Worm (Caenorhabditis elegans) whole organism, L4 larva: ENCODE results near the gene ppgn-1.

Source experiments
- D1046.2 ChIP-seq: fragments of 200-800 bp; sonication (Bioruptor generic); IDR thresholded peaks from 2 replicates; pipeline ENCODE4 v1.3.6; 2022; ENCODE audit warnings: missing genetic modification characterization, missing compliant biosample characterization
- F37D6.2 ChIP-seq: sonication (generic microtip); optimal IDR thresholded peaks from 2 replicates; lab custom pipeline; 2016; ENCODE audit warnings: mild to moderate bottlenecking, missing genetic modification characterization, missing compliant biosample characterization
- T26A8.4 ChIP-seq: fragments of 200-800 bp; sonication (Bioruptor generic); IDR thresholded peaks from 2 replicates; pipeline ENCODE4 v1.3.6; 2022; ENCODE audit warnings: missing genetic modification characterization, missing compliant biosample characterization
- Y105C5A.15 ChIP-seq: fragments of 200-800 bp; sonication (Bioruptor generic); IDR thresholded peaks from 2 replicates; pipeline ENCODE4 v1.3.6; 2022; ENCODE audit warnings: missing genetic modification characterization, missing compliant biosample characterization
- Y48G9A.11 ChIP-seq: fragments of 200-800 bp; sonication (Bioruptor generic); IDR thresholded peaks from 2 replicates; pipeline ENCODE4 v1.3.6; 2022; ENCODE audit warnings: missing genetic modification reagents, missing genetic modification characterization, missing compliant biosample characterization
- Y75B8A.6 ChIP-seq: fragments of 200-800 bp; sonication (Bioruptor generic); IDR thresholded peaks from 2 replicates; pipeline ENCODE4 v1.3.6; 2022; ENCODE audit warnings: missing genetic modification reagents, missing genetic modification characterization, missing compliant biosample characterization
- aha-1 ChIP-seq: fragments of 150-350 bp; peaks from one replicate; lab custom pipeline; 2014; ENCODE audit warnings: missing biosample characterization, missing genetic modification characterization
- ceh-20 ChIP-seq: fragments of 200-800 bp; sonication (Bioruptor generic); IDR thresholded peaks from 2 replicates; pipeline ENCODE4 v1.3.6; 2022; ENCODE audit warnings: missing genetic modification reagents, missing genetic modification characterization, missing compliant biosample characterization
- ceh-44 ChIP-seq: fragments of 200-800 bp; sonication (Bioruptor generic); IDR thresholded peaks from 2 replicates; pipeline ENCODE4 v1.3.6; 2022; ENCODE audit warnings: missing genetic modification reagents, missing genetic modification characterization, missing compliant biosample characterization
- ces-1 ChIP-seq: fragments of 150-350 bp; sonication (generic microtip); optimal IDR thresholded peaks from 4 replicates; lab custom pipeline; 2014; ENCODE audit warnings: missing biosample characterization, missing genetic modification reagents, missing genetic modification characterization
- daf-8 ChIP-seq: fragments of 200-800 bp; sonication (Bioruptor generic); IDR thresholded peaks from 2 replicates; pipeline ENCODE4 v1.3.6; 2022; ENCODE audit warnings: missing genetic modification characterization, missing compliant biosample characterization
- dmd-6 ChIP-seq: fragments of 200-800 bp; sonication (Bioruptor generic); IDR thresholded peaks from 2 replicates; pipeline ENCODE4 v1.3.6; 2022; ENCODE audit warnings: missing genetic modification reagents, missing genetic modification characterization, missing compliant biosample characterization
- dmd-8 ChIP-seq: fragments of 200-800 bp; sonication (Bioruptor generic); IDR thresholded peaks from 2 replicates; pipeline ENCODE4 v1.3.6; 2022; ENCODE audit warnings: missing genetic modification characterization, missing compliant biosample characterization
- egl-43 ChIP-seq: fragments of 200-800 bp; sonication (Bioruptor generic); IDR thresholded peaks from 2 replicates; pipeline ENCODE4 v1.3.6; 2022; ENCODE audit warnings: missing genetic modification reagents, missing genetic modification characterization, missing compliant biosample characterization
- gei-8 ChIP-seq: fragments of 200-800 bp; sonication (Bioruptor generic); optimal IDR thresholded peaks from 2 replicates; lab custom pipeline; 2018; ENCODE audit warnings: mild to moderate bottlenecking, missing genetic modification characterization, missing compliant biosample characterization
- hlh-11 ChIP-seq: fragments of 200-800 bp; sonication (Bioruptor generic); optimal IDR thresholded peaks from 2 replicates; lab custom pipeline; 2018; ENCODE audit warnings: mild to moderate bottlenecking, missing genetic modification characterization, missing compliant biosample characterization
- hlh-30 ChIP-seq: sonication (generic microtip); optimal IDR thresholded peaks from 2 replicates; lab custom pipeline; 2017; ENCODE audit warnings: antibody characterized with exemption, mild to moderate bottlenecking, missing genetic modification characterization, missing compliant biosample characterization; ENCODE audit not compliant: insufficient read depth
- hmg-1.1 ChIP-seq: fragments of 200-800 bp; sonication (Bioruptor generic); IDR thresholded peaks from 2 replicates; pipeline ENCODE4 v1.3.6; 2022; ENCODE audit warnings: missing genetic modification reagents, missing genetic modification characterization, missing compliant biosample characterization
- jun-1 ChIP-seq: fragments of 150-350 bp; optimal IDR thresholded peaks from 2 replicates; lab custom pipeline; 2014; ENCODE audit warnings: missing biosample characterization, missing genetic modification reagents, missing genetic modification characterization
- lin-1 ChIP-seq: fragments of 200-800 bp; sonication (Bioruptor generic); IDR thresholded peaks from 2 replicates; pipeline ENCODE4 v1.3.6; 2022; ENCODE audit warnings: missing genetic modification reagents, missing genetic modification characterization, missing compliant biosample characterization
- lin-29 ChIP-seq: fragments of 200-800 bp; sonication (Bioruptor generic); IDR thresholded peaks from 2 replicates; pipeline ENCODE4 v1.3.6; 2022; ENCODE audit warnings: missing genetic modification reagents, missing genetic modification characterization, missing compliant biosample characterization
- lin-38 ChIP-seq: fragments of 200-800 bp; sonication (Bioruptor generic); IDR thresholded peaks from 2 replicates; pipeline ENCODE4 v1.3.6; 2022; ENCODE audit warnings: missing genetic modification reagents, missing genetic modification characterization, missing compliant biosample characterization
- lir-3 ChIP-seq: sonication (generic microtip); optimal IDR thresholded peaks from 2 replicates; lab custom pipeline; 2016; ENCODE audit warnings: mild to moderate bottlenecking, missing genetic modification characterization, missing compliant biosample characterization
- mep-1 ChIP-seq: fragments of 150-350 bp; sonication (generic microtip); optimal IDR thresholded peaks from 3 replicates; lab custom pipeline; 2014; ENCODE audit warnings: missing biosample characterization, missing genetic modification characterization
- mxl-2 ChIP-seq: fragments of 200-800 bp; sonication (Bioruptor generic); conservative IDR thresholded peaks from 2 replicates; pipeline ENCODE4 v1.3.6; 2022; ENCODE audit warnings: missing genetic modification reagents, missing genetic modification characterization, missing compliant biosample characterization
- mxl-3 ChIP-seq: fragments of 200-800 bp; sonication (Bioruptor generic); optimal IDR thresholded peaks from 2 replicates; lab custom pipeline; 2018; ENCODE audit warnings: mild to moderate bottlenecking, missing genetic modification characterization, missing compliant biosample characterization
- nhr-237 ChIP-seq: sonication (generic microtip); optimal IDR thresholded peaks from 2 replicates; lab custom pipeline; 2017; ENCODE audit warnings: missing biosample characterization, missing genetic modification characterization
- nhr-76 ChIP-seq: fragments of 150-350 bp; optimal IDR thresholded peaks from 2 replicates; lab custom pipeline; 2014; ENCODE audit warnings: missing biosample characterization, missing genetic modification characterization
- nhr-77 ChIP-seq: fragments of 150-350 bp; optimal IDR thresholded peaks from 2 replicates; lab custom pipeline; 2014; ENCODE audit warnings: missing biosample characterization, missing genetic modification characterization
- php-3 ChIP-seq: fragments of 200-800 bp; sonication (Bioruptor generic); IDR thresholded peaks from 2 replicates; pipeline ENCODE4 v1.3.6; 2022; ENCODE audit warnings: missing genetic modification reagents, missing genetic modification characterization, missing compliant biosample characterization
- sdz-12 ChIP-seq: fragments of 200-800 bp; sonication (Bioruptor generic); optimal IDR thresholded peaks from 2 replicates; lab custom pipeline; 2018; ENCODE audit warnings: mild to moderate bottlenecking, missing genetic modification characterization, missing compliant biosample characterization
- set-16 ChIP-seq: fragments of 200-800 bp; sonication (Bioruptor generic); IDR thresholded peaks from 2 replicates; pipeline ENCODE4 v1.3.6; 2022; ENCODE audit warnings: missing genetic modification reagents, missing genetic modification characterization, missing compliant biosample characterization
- snpc-4 ChIP-seq: fragments of 150-350 bp; optimal IDR thresholded peaks from 2 replicates; lab custom pipeline; 2014; ENCODE audit warnings: missing biosample characterization, missing genetic modification characterization
- spr-1 ChIP-seq: sonication (generic microtip); optimal IDR thresholded peaks from 2 replicates; lab custom pipeline; 2016; ENCODE audit warnings: mild to moderate bottlenecking, missing genetic modification characterization, missing compliant biosample characterization
- spr-3 ChIP-seq: fragments of 200-800 bp; sonication (Bioruptor generic); optimal IDR thresholded peaks from 2 replicates; lab custom pipeline; 2018; ENCODE audit warnings: mild to moderate bottlenecking, missing genetic modification characterization, missing compliant biosample characterization
- tra-1 ChIP-seq: fragments of 200-800 bp; sonication (Bioruptor generic); IDR thresholded peaks from 2 replicates; pipeline ENCODE4 v1.3.6; 2022; ENCODE audit warnings: missing genetic modification reagents, missing genetic modification characterization, missing compliant biosample characterization
- unc-62 ChIP-seq, 3 experiments: fragments of 150-350 bp in 1 of 3; sonication (generic microtip); optimal IDR thresholded peaks in 2 of 3; peaks in 1 of 3; 1 replicate in 1 of 3; 2 replicates in 2 of 3; lab custom pipeline; 2014 to 2017; ENCODE audit warnings: missing biosample characterization in 3 of 3, missing genetic modification characterization in 3 of 3, missing genetic modification reagents in 3 of 3, missing genotype in 1 of 3
- vab-7 ChIP-seq: fragments of 200-800 bp; sonication (Bioruptor generic); IDR thresholded peaks from 2 replicates; pipeline ENCODE4 v1.3.6; 2022; ENCODE audit warnings: missing genetic modification reagents, missing genetic modification characterization, missing compliant biosample characterization
- zfp-3 ChIP-seq: fragments of 200-800 bp; sonication (Bioruptor generic); conservative IDR thresholded peaks from 2 replicates; pipeline ENCODE4 v1.3.6; 2022; ENCODE audit warnings: missing genetic modification reagents, missing genetic modification characterization, missing compliant biosample characterization
- zip-11 ChIP-seq: fragments of 200-800 bp; sonication (Bioruptor generic); IDR thresholded peaks from 2 replicates; pipeline ENCODE4 v1.3.6; 2022; ENCODE audit warnings: missing genetic modification characterization, missing compliant biosample characterization
- zip-2 ChIP-seq: fragments of 150-350 bp; optimal IDR thresholded peaks from 2 replicates; lab custom pipeline; 2014; ENCODE audit warnings: missing biosample characterization, missing genetic modification characterization

Gene ppgn-1

DNA sequence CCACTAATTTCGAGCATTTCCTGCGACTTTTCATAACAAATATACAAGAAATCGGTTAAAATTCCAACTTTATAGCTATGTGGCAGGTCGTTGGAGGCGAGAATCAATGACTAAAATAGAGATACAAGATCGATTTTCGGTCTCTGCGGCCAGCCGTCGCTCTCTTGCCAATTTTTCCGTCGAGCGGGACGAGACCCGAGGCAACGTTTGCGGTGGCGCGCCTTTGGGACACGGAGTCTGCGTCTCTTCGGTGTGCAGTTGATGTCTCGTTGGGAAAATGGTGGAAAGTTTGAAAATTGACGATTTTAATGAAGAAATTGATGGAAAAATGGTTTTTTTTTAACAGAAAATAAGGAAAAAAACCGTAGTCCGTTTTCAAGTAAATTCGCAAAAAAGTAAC lies 31.9 kb downstream of the ppgn-1 start (continued):
- TF ChIP-seq lir-3 (tag; lab: Kevin White, UChicago) (no peak), hmg-1.1 (GFP tag; lab: Robert Waterston, UW) (peak; percentile 84), lin-29 (no peak), T26A8.4 (GFP tag; lab: Robert Waterston, UW) (no peak; the same call in 1 of the 2 replicates), daf-8 (GFP tag; lab: Robert Waterston, UW) (no peak)
- TF ChIP-seq, all 104 proteins: peak for 29

DNA sequence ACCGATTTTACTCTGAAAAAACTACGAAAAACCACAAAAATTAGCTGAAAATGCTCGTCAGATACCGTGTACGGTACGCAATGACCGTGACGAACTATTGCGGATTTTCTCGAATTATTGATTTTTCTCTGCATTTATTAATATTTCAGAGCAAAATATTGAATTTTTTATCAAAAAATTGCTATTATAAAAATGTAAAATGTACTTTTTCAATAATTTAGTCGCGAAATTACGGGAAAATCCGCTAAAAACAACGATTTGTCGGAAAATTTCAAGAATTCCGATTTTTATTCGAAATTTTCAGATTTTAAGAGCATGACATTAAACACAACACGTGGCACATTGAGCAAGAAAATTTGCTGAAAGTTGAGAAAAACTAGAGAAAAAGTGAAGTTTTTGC lies 32.4 kb downstream of the ppgn-1 start, which contains the start of gene Y38F2AL.12:
TSS of gene Y38F2AL.12 (plus strand) at position 301 of the 400 bp plus-strand sequence.
- TF ChIP-seq unc-62 (GFP tag; optimal IDR thresholded peaks at IDR 0.05 in 1 of 2; lab: Kevin White, UChicago) (peak in 1 of 2 experiments; percentile 62), unc-62 (tag; optimal IDR thresholded peaks at IDR 0.05; lab: Kevin White, UChicago) (no peak), php-3 (GFP tag; lab: Robert Waterston, UW) (no peak)

DNA sequence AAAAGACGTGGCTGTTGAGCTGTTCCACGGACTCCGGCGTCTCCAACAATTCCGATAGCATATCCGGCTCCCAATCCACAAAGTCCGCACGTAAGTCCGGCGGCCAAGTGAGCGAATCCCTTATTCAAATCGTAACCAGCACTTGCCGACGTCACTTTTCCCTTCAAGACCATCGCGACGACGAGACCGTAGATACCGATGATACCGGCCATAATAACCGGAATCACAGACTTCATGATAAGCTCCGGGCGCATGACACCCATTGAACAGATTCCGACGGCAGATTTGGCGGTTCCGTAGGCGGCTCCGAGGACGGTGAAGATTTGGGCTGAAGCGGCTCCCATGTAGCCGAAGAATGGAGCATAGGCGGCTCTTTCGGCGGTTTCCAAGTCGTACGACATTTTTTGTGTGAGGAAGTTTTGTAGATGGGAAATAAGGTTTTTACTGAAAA lies 33.1 kb downstream of the ppgn-1 start, which contains the start of gene vha-3:
TSS of gene vha-3 (minus strand) at position 401 of the 451 bp plus-strand sequence.
- TF ChIP-seq zfp-3 = no peak
- TF ChIP-seq ces-1 (GFP tag; lab: Kevin White, UChicago) = no peak
- TF ChIP-seq ceh-20 (GFP tag; lab: Robert Waterston, UW) = no peak
- no peak for TF ChIP-seq nhr-237 (tag; lab: Kevin White, UChicago)
- no peak for TF ChIP-seq dmd-6 (GFP tag; lab: Robert Waterston, UW)
- peak; percentile 8 for TF ChIP-seq gei-8 (GFP tag; lab: Kevin White, UChicago)
- no peak for TF ChIP-seq lin-1 (GFP tag; lab: Robert Waterston, UW)
- peak; percentile 62 for TF ChIP-seq aha-1 (tag; lab: Kevin White, UChicago)
- no peak for TF ChIP-seq spr-1
- TF ChIP-seq tra-1 (GFP tag; lab: Robert Waterston, UW) = no peak
- no peak for TF ChIP-seq F37D6.2 (tag; lab: Kevin White, UChicago)
- no peak for TF ChIP-seq snpc-4 (tag; lab: Kevin White, UChicago)
- TF ChIP-seq mep-1 (tag; lab: Kevin White, UChicago) = no peak
- no peak for TF ChIP-seq zip-11 (GFP tag; lab: Robert Waterston, UW)
- peak; percentile 46; the same call in 1 of the 2 replicates for TF ChIP-seq set-16 (GFP tag; lab: Robert Waterston, UW)
- no peak for TF ChIP-seq jun-1 (tag; lab: Kevin White, UChicago)
- TF ChIP-seq Y75B8A.6 = no peak
- TF ChIP-seq lin-38 (GFP tag; lab: Robert Waterston, UW) = no peak
- TF ChIP-seq hlh-30 (tag; lab: Kevin White, UChicago) = no peak
- no peak for TF ChIP-seq Y105C5A.15
- TF ChIP-seq dmd-8 = no peak
- TF ChIP-seq egl-43 (GFP tag; lab: Robert Waterston, UW) = peak; percentile 59; the same call in 1 of the 2 replicates
- TF ChIP-seq D1046.2 (GFP tag; lab: Robert Waterston, UW) = 0 out of 2 replicates have a peak, but pooled peaks have one; percentile 45
- TF ChIP-seq Y48G9A.11 (GFP tag; lab: Robert Waterston, UW) = no peak
- TF ChIP-seq vab-7 (GFP tag; lab: Robert Waterston, UW) = no peak
- peak; percentile 42 for TF ChIP-seq spr-3 (GFP tag; lab: Kevin White, UChicago)
- TF ChIP-seq sdz-12 (GFP tag; lab: Kevin White, UChicago) = no peak
- TF ChIP-seq hlh-11 (tag; lab: Kevin White, UChicago) = no peak
- no peak for TF ChIP-seq ceh-44 (GFP tag; lab: Robert Waterston, UW)
- TF ChIP-seq zip-2 (tag; lab: Kevin White, UChicago) = no peak
- no peak for TF ChIP-seq nhr-76 (tag; lab: Kevin White, UChicago)
- no peak for TF ChIP-seq mxl-3 (GFP tag; lab: Kevin White, UChicago)
- no peak for TF ChIP-seq mxl-2 (GFP tag; lab: Robert Waterston, UW)
- TF ChIP-seq nhr-77 = no peak
